Worm (Caenorhabditis elegans) whole organism, young adult: ENCODE results near the gene oig-3.

Experiments
- B0035.1 ChIP-seq: sonication (generic microtip); optimal IDR thresholded peaks from 2 replicates; lab custom pipeline; 2016; ENCODE audit warnings: missing genetic modification characterization, mild to moderate bottlenecking, missing compliant biosample characterization, missing genotype, missing genetic modification reagents
- C06A6.2 ChIP-seq: fragments of 200-800 bp; sonication (Bioruptor generic); conservative IDR thresholded peaks from 2 replicates; pipeline ENCODE4 v1.3.6; 2022; ENCODE audit warnings: missing genetic modification characterization, missing compliant biosample characterization
- C17E4.6 ChIP-seq: fragments of 200-800 bp; sonication (Bioruptor generic); IDR thresholded peaks from 2 replicates; pipeline ENCODE4 v1.3.6; 2022; ENCODE audit warnings: missing genetic modification reagents, missing genetic modification characterization, missing compliant biosample characterization
- F10E7.11 ChIP-seq: sonication (generic microtip); optimal IDR thresholded peaks from 2 replicates; lab custom pipeline; 2017; ENCODE audit warnings: mild to moderate bottlenecking, missing genetic modification characterization, moderate library complexity, missing compliant biosample characterization
- F23B12.7 ChIP-seq: sonication (generic microtip); optimal IDR thresholded peaks from 2 replicates; lab custom pipeline; 2017; ENCODE audit warnings: missing genetic modification characterization, mild to moderate bottlenecking, missing compliant biosample characterization, antibody characterized with exemption, moderate library complexity; ENCODE audit not compliant: insufficient read depth
- F37B4.10 ChIP-seq: fragments of 200-800 bp; sonication (Bioruptor generic); IDR thresholded peaks from 2 replicates; pipeline ENCODE4 v1.3.6; 2022; ENCODE audit warnings: missing genetic modification characterization, missing compliant biosample characterization
- F39B2.1 ChIP-seq: fragments of 200-800 bp; sonication (Bioruptor generic); IDR thresholded peaks from 2 replicates; pipeline ENCODE4 v1.3.6; 2022; ENCODE audit warnings: missing genetic modification reagents, missing genetic modification characterization, missing compliant biosample characterization
- F52B5.7 ChIP-seq: sonication (generic microtip); optimal IDR thresholded peaks from 2 replicates; lab custom pipeline; 2016; ENCODE audit warnings: mild to moderate bottlenecking, missing genetic modification characterization, missing compliant biosample characterization
- K12H6.12 ChIP-seq: fragments of 200-800 bp; sonication (Bioruptor generic); optimal IDR thresholded peaks from 2 replicates; lab custom pipeline; 2018; ENCODE audit warnings: mild to moderate bottlenecking, missing genetic modification characterization, missing compliant biosample characterization
- Y53G8AR.9 ChIP-seq: fragments of 200-800 bp; sonication (Bioruptor generic); conservative IDR thresholded peaks from 2 replicates; pipeline ENCODE4 v1.3.6; 2022; ENCODE audit warnings: missing genetic modification reagents, missing genetic modification characterization, missing compliant biosample characterization
- Y56A3A.18 ChIP-seq: fragments of 200-800 bp; sonication (Bioruptor generic); IDR thresholded peaks from 2 replicates; pipeline ENCODE4 v1.3.6; 2022; ENCODE audit warnings: missing genetic modification reagents, missing genetic modification characterization, missing compliant biosample characterization
- atf-7 ChIP-seq: sonication (generic microtip); optimal IDR thresholded peaks from 2 replicates; lab custom pipeline; 2017; ENCODE audit warnings: mild to moderate bottlenecking, missing genetic modification characterization, missing compliant biosample characterization
- attf-5 ChIP-seq: fragments of 200-800 bp; sonication (Bioruptor generic); optimal IDR thresholded peaks from 2 replicates; lab custom pipeline; 2018; ENCODE audit warnings: mild to moderate bottlenecking, missing genetic modification characterization, missing compliant biosample characterization
- ceh-27 ChIP-seq: fragments of 200-800 bp; sonication (Bioruptor generic); optimal IDR thresholded peaks from 2 replicates; lab custom pipeline; 2018; ENCODE audit warnings: mild to moderate bottlenecking, missing genetic modification characterization, moderate library complexity, missing compliant biosample characterization
- ceh-40 ChIP-seq: fragments of 200-800 bp; sonication (Bioruptor generic); IDR thresholded peaks from 2 replicates; pipeline ENCODE4 v1.3.6; 2022; ENCODE audit warnings: missing genetic modification characterization, missing compliant biosample characterization
- dox-1 ChIP-seq: fragments of 200-800 bp; sonication (Bioruptor generic); IDR thresholded peaks from 2 replicates; pipeline ENCODE4 v1.3.6; 2022; ENCODE audit warnings: missing genetic modification reagents, missing genetic modification characterization, missing compliant biosample characterization
- efl-1 ChIP-seq: fragments of 150-350 bp; optimal IDR thresholded peaks from 2 replicates; lab custom pipeline; 2014; ENCODE audit warnings: missing biosample characterization, missing genetic modification reagents, missing genetic modification characterization
- egl-18 ChIP-seq: fragments of 200-800 bp; sonication (Bioruptor generic); IDR thresholded peaks from 2 replicates; pipeline ENCODE4 v1.3.6; 2022; ENCODE audit warnings: missing genetic modification reagents, missing genetic modification characterization, missing compliant biosample characterization
- egl-44 ChIP-seq: fragments of 200-800 bp; sonication (Bioruptor generic); IDR thresholded peaks from 2 replicates; pipeline ENCODE4 v1.3.6; 2022; ENCODE audit warnings: missing genetic modification reagents, missing genetic modification characterization, missing compliant biosample characterization
- egrh-3 ChIP-seq: fragments of 200-800 bp; sonication (Bioruptor generic); IDR thresholded peaks from 2 replicates; pipeline ENCODE4 v1.3.6; 2022; ENCODE audit warnings: missing genetic modification reagents, missing genetic modification characterization, missing compliant biosample characterization
- ets-4 ChIP-seq: fragments of 200-800 bp; sonication (Bioruptor generic); optimal IDR thresholded peaks from 2 replicates; lab custom pipeline; 2018; ENCODE audit warnings: mild to moderate bottlenecking, missing genetic modification characterization, missing compliant biosample characterization
- hmg-20 ChIP-seq: fragments of 200-800 bp; sonication (Bioruptor generic); IDR thresholded peaks from 2 replicates; pipeline ENCODE4 v1.3.6; 2022; ENCODE audit warnings: missing genetic modification reagents, missing genetic modification characterization, missing compliant biosample characterization
- let-526 ChIP-seq: fragments of 200-800 bp; sonication (Bioruptor generic); IDR thresholded peaks from 2 replicates; pipeline ENCODE4 v1.3.6; 2022; ENCODE audit warnings: missing genetic modification reagents, missing genetic modification characterization, missing compliant biosample characterization
- let-607 ChIP-seq, 2 experiments: fragments of 200-800 bp in 1 of 2; sonication (Bioruptor generic) in 1 of 2; sonication (generic microtip) in 1 of 2; optimal IDR thresholded peaks; 2 replicates each; lab custom pipeline; 2016 to 2018; ENCODE audit warnings: mild to moderate bottlenecking in 2 of 2, missing compliant biosample characterization in 2 of 2, missing genetic modification characterization in 2 of 2, moderate library complexity in 2 of 2, missing genotype in 1 of 2
- lin-54 ChIP-seq: fragments of 200-800 bp; sonication (Bioruptor generic); optimal IDR thresholded peaks from 2 replicates; lab custom pipeline; 2018; ENCODE audit warnings: mild to moderate bottlenecking, missing genetic modification characterization, missing compliant biosample characterization
- lsy-27 ChIP-seq: sonication (generic microtip); optimal IDR thresholded peaks from 2 replicates; lab custom pipeline; 2017; ENCODE audit warnings: missing genetic modification characterization, mild to moderate bottlenecking, missing compliant biosample characterization, antibody characterized with exemption, missing genotype, borderline replicate concordance; ENCODE audit not compliant: insufficient read depth
- madf-3 ChIP-seq: fragments of 200-800 bp; sonication (Bioruptor generic); IDR thresholded peaks from 2 replicates; pipeline ENCODE4 v1.3.6; 2022; ENCODE audit warnings: missing genetic modification reagents, missing genetic modification characterization, missing compliant biosample characterization
- madf-6 ChIP-seq: fragments of 200-800 bp; sonication (Bioruptor generic); IDR thresholded peaks from 2 replicates; pipeline ENCODE4 v1.3.6; 2022; ENCODE audit warnings: missing genetic modification reagents, missing genetic modification characterization, missing compliant biosample characterization
- mcd-1 ChIP-seq: fragments of 200-800 bp; sonication (Bioruptor generic); IDR thresholded peaks from 2 replicates; pipeline ENCODE4 v1.3.6; 2022; ENCODE audit warnings: missing genetic modification reagents, missing genetic modification characterization, missing compliant biosample characterization
- nfyb-1 ChIP-seq: fragments of 200-800 bp; sonication (Bioruptor generic); IDR thresholded peaks from 2 replicates; pipeline ENCODE4 v1.3.6; 2022; ENCODE audit warnings: missing genetic modification reagents, missing genetic modification characterization, missing compliant biosample characterization
- nhr-179 ChIP-seq: sonication (generic microtip); optimal IDR thresholded peaks from 2 replicates; lab custom pipeline; 2016; ENCODE audit warnings: mild to moderate bottlenecking, missing genetic modification characterization, missing compliant biosample characterization
- nhr-27 ChIP-seq: fragments of 200-800 bp; sonication (Bioruptor generic); optimal IDR thresholded peaks from 2 replicates; lab custom pipeline; 2018; ENCODE audit warnings: mild to moderate bottlenecking, missing genetic modification characterization, moderate library complexity, missing compliant biosample characterization
- pbrm-1 ChIP-seq: fragments of 200-800 bp; sonication (Bioruptor generic); IDR thresholded peaks from 2 replicates; pipeline ENCODE4 v1.3.6; 2022; ENCODE audit warnings: missing genetic modification reagents, missing genetic modification characterization, missing compliant biosample characterization
- rcor-1 ChIP-seq: fragments of 200-800 bp; sonication (Bioruptor generic); IDR thresholded peaks from 2 replicates; pipeline ENCODE4 v1.3.6; 2022; ENCODE audit warnings: missing genetic modification reagents, missing genetic modification characterization, missing compliant biosample characterization
- repo-1 ChIP-seq: sonication (generic microtip); optimal IDR thresholded peaks from 2 replicates; lab custom pipeline; 2017; ENCODE audit warnings: mild to moderate bottlenecking, missing genetic modification characterization, missing compliant biosample characterization
- snpc-3.4 ChIP-seq: sonication (generic microtip); optimal IDR thresholded peaks from 2 replicates; lab custom pipeline; 2017; ENCODE audit warnings: missing genetic modification characterization, mild to moderate bottlenecking, missing compliant biosample characterization, antibody characterized with exemption, moderate library complexity, missing genotype, missing genetic modification reagents
- snpc-4 ChIP-seq, 5 experiments: fragments of 150-350 bp in 1 of 5; sonication (generic microtip) in 4 of 5; optimal IDR thresholded peaks; 2 replicates each; lab custom pipeline; 2014 to 2018; ENCODE audit warnings: missing genetic modification characterization in 5 of 5, missing biosample characterization in 3 of 5, antibody characterized with exemption in 2 of 5, mild to moderate bottlenecking in 2 of 5, missing compliant biosample characterization in 2 of 5, missing genotype in 2 of 5, moderate library complexity in 2 of 5, missing genetic modification reagents in 1 of 5
- somi-1 ChIP-seq: fragments of 200-800 bp; sonication (Bioruptor generic); optimal IDR thresholded peaks from 2 replicates; lab custom pipeline; 2018; ENCODE audit warnings: mild to moderate bottlenecking, missing genetic modification characterization, missing compliant biosample characterization
- tbp1 ChIP-seq: fragments of 200-800 bp; sonication (Bioruptor generic); optimal IDR thresholded peaks from 2 replicates; lab custom pipeline; 2018; ENCODE audit warnings: mild to moderate bottlenecking, missing genetic modification characterization, missing compliant biosample characterization
- zfh-2 ChIP-seq: fragments of 200-800 bp; sonication (Bioruptor generic); conservative IDR thresholded peaks from 2 replicates; pipeline ENCODE4 v1.3.6; 2022; ENCODE audit warnings: missing genetic modification reagents, missing genetic modification characterization, missing compliant biosample characterization
- ztf-18 ChIP-seq: sonication (generic microtip); optimal IDR thresholded peaks from 2 replicates; lab custom pipeline; 2016; ENCODE audit warnings: missing genotype, mild to moderate bottlenecking, missing genetic modification characterization, missing compliant biosample characterization
- ztf-28 ChIP-seq: fragments of 200-800 bp; sonication (Bioruptor generic); IDR thresholded peaks from 2 replicates; pipeline ENCODE4 v1.3.6; 2022; ENCODE audit warnings: missing genetic modification reagents, missing genetic modification characterization, missing compliant biosample characterization

Gene oig-3

DNA sequence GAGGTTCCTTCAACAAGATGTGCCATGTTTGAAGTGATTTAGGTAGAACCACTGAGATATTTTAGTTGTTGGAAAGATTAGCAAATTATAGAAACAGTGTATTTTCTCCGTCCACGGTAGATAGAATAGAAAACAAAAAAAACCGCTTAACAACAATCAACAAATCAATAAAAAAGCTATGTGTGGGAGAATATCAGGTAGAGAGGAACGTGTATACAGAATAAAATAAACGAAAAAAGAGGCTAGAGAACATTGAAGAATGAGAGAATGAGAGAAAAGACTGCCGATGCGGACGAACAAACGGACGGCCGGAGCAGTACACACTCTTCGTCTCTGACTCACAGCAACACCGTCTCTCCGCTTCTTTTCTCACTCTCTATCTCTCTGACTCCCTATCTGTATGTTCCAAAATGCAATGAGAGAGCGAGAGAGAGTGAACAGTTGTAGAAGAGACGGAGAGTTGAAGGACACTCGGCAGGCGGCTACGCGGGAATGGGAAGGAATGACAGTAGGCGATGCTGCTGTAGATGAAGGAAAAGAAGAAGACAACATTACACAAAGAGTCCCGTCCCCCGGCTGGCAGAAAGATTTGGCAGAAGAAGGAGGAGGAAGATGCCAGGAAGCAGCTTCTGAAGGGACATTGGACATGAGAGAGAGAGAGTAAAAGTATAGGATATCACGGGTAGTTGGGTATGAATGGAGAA, 32.7 kb upstream of the oig-3 start, which contains the start of gene unc-112 (continued):
- TF ChIP-seq B0035.1 (tag; lab: Kevin White, UChicago): no peak
- TF ChIP-seq snpc-3.4 (tag; lab: Kevin White, UChicago): no peak
- peak; percentile 25 for TF ChIP-seq somi-1
- TF ChIP-seq madf-6 (GFP tag; lab: Robert Waterston, UW): no peak
- TF ChIP-seq ets-4 (GFP tag; lab: Kevin White, UChicago): peak; percentile 50
- peak; percentile 97 for TF ChIP-seq zfh-2 (GFP tag; lab: Robert Waterston, UW)
- 0 out of 2 replicates have a peak, but pooled peaks have one; percentile 53 for TF ChIP-seq nfyb-1
- TF ChIP-seq let-607 (tag; optimal IDR thresholded peaks at IDR 0.05; lab: Kevin White, UChicago): peak; percentile 25 to 29
- TF ChIP-seq snpc-4 (GFP tag; optimal IDR thresholded peaks at IDR 0.05; lab: Kevin White, UChicago): peak; percentile 46
- TF ChIP-seq snpc-4 (tag; optimal IDR thresholded peaks at IDR 0.05; lab: Kevin White, UChicago): peak; percentile 31 to 76 (median 56)
- peak; percentile 90 for TF ChIP-seq dox-1 (GFP tag; lab: Robert Waterston, UW)
- TF ChIP-seq nhr-27: no peak
- no peak for TF ChIP-seq Y56A3A.18 (GFP tag; lab: Robert Waterston, UW)
- TF ChIP-seq mcd-1: peak; percentile 76
- no peak for TF ChIP-seq atf-7
- TF ChIP-seq hmg-20: peak; percentile 59; the same call in 1 of the 2 replicates
- peak; percentile 81 for TF ChIP-seq F23B12.7 (tag; lab: Kevin White, UChicago)
- TF ChIP-seq lin-54: peak; percentile 31
- TF ChIP-seq madf-3: 0 out of 2 replicates have a peak, but pooled peaks have one; percentile 12
- TF ChIP-seq attf-5 (GFP tag; lab: Kevin White, UChicago): peak; percentile 80
- TF ChIP-seq ceh-40 (GFP tag; lab: Robert Waterston, UW): no peak
- TF ChIP-seq let-526 (GFP tag; lab: Robert Waterston, UW): 0 out of 2 replicates have a peak, but pooled peaks have one; percentile 39
- TF ChIP-seq egl-18: no peak
- TF ChIP-seq pbrm-1 (GFP tag; lab: Robert Waterston, UW): 0 out of 2 replicates have a peak, but pooled peaks have one; percentile 24
- TF ChIP-seq lsy-27 (tag; lab: Kevin White, UChicago): no peak
- TF ChIP-seq F52B5.7 (tag; lab: Kevin White, UChicago): no peak
- TF ChIP-seq F37B4.10: no peak
- TF ChIP-seq egl-44 (GFP tag; lab: Robert Waterston, UW): 0 out of 2 replicates have a peak, but pooled peaks have one; percentile 12
- peak; percentile 15 for TF ChIP-seq efl-1 (GFP tag; lab: Kevin White, UChicago)
- TF ChIP-seq ztf-18 (tag; lab: Kevin White, UChicago): peak; percentile 48
- TF ChIP-seq tbp1: peak; percentile 32
- TF ChIP-seq C06A6.2: no peak
- peak; percentile 84 for TF ChIP-seq K12H6.12 (tag; lab: Kevin White, UChicago)
- TF ChIP-seq nhr-179: no peak
- TF ChIP-seq F39B2.1 (GFP tag; lab: Robert Waterston, UW): no peak
- TF ChIP-seq rcor-1 (GFP tag; lab: Robert Waterston, UW): peak; percentile 37; the same call in 1 of the 2 replicates
- TF ChIP-seq repo-1 (tag; lab: Kevin White, UChicago): no peak
- no peak for TF ChIP-seq Y53G8AR.9 (GFP tag; lab: Robert Waterston, UW)
- TF ChIP-seq C17E4.6 (GFP tag; lab: Robert Waterston, UW): 0 out of 2 replicates have a peak, but pooled peaks have one; percentile 20
- no peak for TF ChIP-seq F10E7.11 (tag; lab: Kevin White, UChicago)
- TF ChIP-seq ztf-28: no peak
- TF ChIP-seq egrh-3 (GFP tag; lab: Robert Waterston, UW): peak; percentile 51; the same call in 1 of the 2 replicates
- TF ChIP-seq ceh-27 (GFP tag; lab: Kevin White, UChicago): peak; percentile 62
